Worm (Caenorhabditis elegans) whole organism, L4/young adult: ENCODE measurements around the gene asm-1.

ENCODE experiments used
- W03F9.2 ChIP-seq: fragments of 150-350 bp; optimal IDR thresholded peaks from 2 replicates; lab custom pipeline; 2014; ENCODE audit warnings: missing biosample characterization, missing genetic modification characterization
- dao-5 ChIP-seq: sonication (generic microtip); optimal IDR thresholded peaks from 2 replicates; lab custom pipeline; 2016; ENCODE audit warnings: missing genotype, missing genetic modification characterization, moderate library complexity, missing compliant biosample characterization

DNA sequence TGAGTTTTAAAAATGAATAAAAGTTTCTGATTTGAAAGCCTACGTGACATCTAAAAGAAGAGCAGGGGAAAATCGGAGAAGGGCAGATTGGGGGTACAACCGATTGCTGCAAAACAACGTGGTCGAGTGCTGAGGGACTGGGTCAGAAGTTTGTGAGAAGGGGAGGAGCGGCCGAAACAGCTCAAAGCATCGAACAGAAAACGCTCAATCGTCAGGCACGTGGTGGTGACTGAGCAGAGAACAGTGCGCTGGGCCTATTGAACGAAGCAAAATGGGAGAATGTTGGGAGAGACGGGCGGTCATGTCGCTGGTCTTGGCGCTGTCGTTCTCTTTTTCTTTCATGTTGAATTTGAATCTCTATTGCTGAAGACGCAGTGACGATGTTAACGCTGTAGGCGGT is 18.7 kb upstream of the asm-1 start:
- no peak for TF ChIP-seq dao-5 (tag; lab: Kevin White, UChicago)
- no peak for TF ChIP-seq W03F9.2 (tag; lab: Kevin White, UChicago)
